Worm (Caenorhabditis elegans): ENCODE data around the gene C29F9.9.

DNA sequence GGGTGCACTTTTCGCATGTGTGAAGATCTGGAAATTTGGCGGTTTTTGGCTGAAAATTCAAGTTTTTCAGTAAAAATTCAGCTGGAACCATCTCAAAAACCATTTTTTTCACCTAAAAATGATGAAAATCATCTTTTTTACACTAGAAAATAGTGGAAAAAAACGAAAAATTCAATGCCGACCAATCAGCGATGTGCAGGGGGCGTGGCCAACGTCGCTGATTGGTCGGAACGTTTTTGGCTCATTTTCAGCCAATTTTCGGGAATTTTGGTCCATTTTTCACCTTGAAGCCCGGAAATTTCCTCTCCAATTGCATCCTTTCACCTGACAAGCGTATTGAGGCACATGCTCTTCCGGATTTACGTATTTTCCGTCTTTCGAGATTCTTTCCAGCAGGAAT lies 14.3 kb downstream of the C29F9.9 start:
- no peak for TF ChIP-seq dmd-6 (GFP tag; IDR thresholded peaks at IDR 0.05)
- TF ChIP-seq tra-1 (GFP tag; IDR thresholded peaks at IDR 0.05), result no peak
- TF ChIP-seq unc-62 (GFP tag; optimal IDR thresholded peaks at IDR 0.05 in 1 of 2), result peak in 1 of 2 experiments; percentile 27
- no peak for TF ChIP-seq unc-62 (tag; optimal IDR thresholded peaks at IDR 0.05)
- no peak for TF ChIP-seq dve-1 (tag; optimal IDR thresholded peaks at IDR 0.05; ENCODE audit: insufficient read depth)
- no peak for TF ChIP-seq jun-1 (tag; optimal IDR thresholded peaks at IDR 0.05)
- no peak for TF ChIP-seq ceh-32 (tag; optimal IDR thresholded peaks at IDR 0.05; ENCODE audit: poor library complexity)
- TF ChIP-seq hif-1 (tag; optimal IDR thresholded peaks at IDR 0.05), result no peak

Measured in whole organism, L4 larva.